Worm (Caenorhabditis elegans) whole organism, young adult: ENCODE data around the gene toca-2.

Experiments used
- D2030.7 ChIP-seq: fragments of 200-800 bp; sonication (Bioruptor generic); IDR thresholded peaks from 2 replicates; pipeline ENCODE4 v1.3.6; 2022; ENCODE audit warnings: missing genetic modification reagents, missing genetic modification characterization, missing compliant biosample characterization
- K12H6.12 ChIP-seq: fragments of 200-800 bp; sonication (Bioruptor generic); optimal IDR thresholded peaks from 2 replicates; lab custom pipeline; 2018; ENCODE audit warnings: mild to moderate bottlenecking, missing genetic modification characterization, missing compliant biosample characterization
- Y67H2A.10 ChIP-seq: fragments of 200-800 bp; sonication (Bioruptor generic); conservative IDR thresholded peaks from 2 replicates; pipeline ENCODE4 v1.3.6; 2022; ENCODE audit warnings: missing genetic modification reagents, missing genetic modification characterization, missing compliant biosample characterization
- egrh-3 ChIP-seq: fragments of 200-800 bp; sonication (Bioruptor generic); IDR thresholded peaks from 2 replicates; pipeline ENCODE4 v1.3.6; 2022; ENCODE audit warnings: missing genetic modification reagents, missing genetic modification characterization, missing compliant biosample characterization
- hlh-12 ChIP-seq: sonication (generic microtip); optimal IDR thresholded peaks from 2 replicates; lab custom pipeline; 2016; ENCODE audit warnings: missing genetic modification characterization, missing compliant biosample characterization
- hmg-1.2 ChIP-seq: fragments of 200-800 bp; sonication (Bioruptor generic); IDR thresholded peaks from 2 replicates; pipeline ENCODE4 v1.3.6; 2022; ENCODE audit warnings: missing genetic modification reagents, missing genetic modification characterization, missing compliant biosample characterization
- lir-1 ChIP-seq: fragments of 200-800 bp; sonication (Bioruptor generic); conservative IDR thresholded peaks from 2 replicates; pipeline ENCODE4 v1.3.6; 2022; ENCODE audit warnings: missing genetic modification reagents, missing genetic modification characterization, missing compliant biosample characterization
- nhr-90 ChIP-seq: sonication (generic microtip); optimal IDR thresholded peaks from 2 replicates; lab custom pipeline; 2016; ENCODE audit warnings: missing genotype, mild to moderate bottlenecking, missing genetic modification characterization, missing compliant biosample characterization
- pha-4 ChIP-seq: fragments of 150-350 bp; sonication (generic microtip); optimal IDR thresholded peaks from 2 replicates; lab custom pipeline; 2014; ENCODE audit warnings: missing biosample characterization, missing genetic modification reagents, missing genetic modification characterization

- TF ChIP-seq K12H6.12 (tag; lab: Kevin White, UChicago), result no peak
- no peak for TF ChIP-seq Y67H2A.10 (GFP tag; lab: Robert Waterston, UW)
- TF ChIP-seq hlh-12, result no peak
- TF ChIP-seq D2030.7 (GFP tag; lab: Robert Waterston, UW), result no peak
- TF ChIP-seq lir-1 (GFP tag; lab: Robert Waterston, UW), result no peak
- no peak for TF ChIP-seq hmg-1.2 (GFP tag; lab: Robert Waterston, UW)
- no peak for TF ChIP-seq nhr-90 (tag; lab: Kevin White, UChicago)
- TF ChIP-seq egrh-3 (GFP tag; lab: Robert Waterston, UW), result no peak
- no peak for TF ChIP-seq pha-4 (tag; lab: Kevin White, UChicago)
These were observed 24.1 kb upstream of the toca-2 start, which contains the start of gene W06F12.2 for ce11 chrIII:13731589-13731988.
